Worm (Caenorhabditis elegans) whole organism, young adult: ENCODE results near the gene nhr-104.

Experiments used
- F23B12.7 ChIP-seq: sonication (generic microtip); optimal IDR thresholded peaks from 2 replicates; lab custom pipeline; 2017; ENCODE audit warnings: missing genetic modification characterization, mild to moderate bottlenecking, missing compliant biosample characterization, antibody characterized with exemption, moderate library complexity; ENCODE audit not compliant: insufficient read depth
- F37B4.10 ChIP-seq: fragments of 200-800 bp; sonication (Bioruptor generic); IDR thresholded peaks from 2 replicates; pipeline ENCODE4 v1.3.6; 2022; ENCODE audit warnings: missing genetic modification characterization, missing compliant biosample characterization
- F49E8.2 ChIP-seq: sonication (generic microtip); optimal IDR thresholded peaks from 3 replicates; lab custom pipeline; 2017; ENCODE audit warnings: missing genetic modification characterization, mild to moderate bottlenecking, missing compliant biosample characterization, antibody characterized with exemption, moderate library complexity; ENCODE audit not compliant: insufficient read depth
- K11D2.4 ChIP-seq: fragments of 200-800 bp; sonication (Bioruptor generic); IDR thresholded peaks from 2 replicates; pipeline ENCODE4 v1.3.6; 2022; ENCODE audit warnings: missing genetic modification reagents, missing genetic modification characterization, missing compliant biosample characterization
- K12H6.12 ChIP-seq: fragments of 200-800 bp; sonication (Bioruptor generic); optimal IDR thresholded peaks from 2 replicates; lab custom pipeline; 2018; ENCODE audit warnings: mild to moderate bottlenecking, missing genetic modification characterization, missing compliant biosample characterization
- T26A5.8 ChIP-seq: sonication (generic microtip); optimal IDR thresholded peaks from 2 replicates; lab custom pipeline; 2016; ENCODE audit warnings: missing genetic modification characterization, missing compliant biosample characterization
- attf-3 ChIP-seq: fragments of 200-800 bp; sonication (Bioruptor generic); conservative IDR thresholded peaks from 2 replicates; pipeline ENCODE4 v1.3.6; 2022; ENCODE audit warnings: missing genetic modification reagents, missing genetic modification characterization, missing compliant biosample characterization
- attf-5 ChIP-seq: fragments of 200-800 bp; sonication (Bioruptor generic); optimal IDR thresholded peaks from 2 replicates; lab custom pipeline; 2018; ENCODE audit warnings: mild to moderate bottlenecking, missing genetic modification characterization, missing compliant biosample characterization
- bed-1 ChIP-seq: fragments of 200-800 bp; sonication (Bioruptor generic); IDR thresholded peaks from 2 replicates; pipeline ENCODE4 v1.3.6; 2022; ENCODE audit warnings: missing genetic modification reagents, missing genetic modification characterization, missing compliant biosample characterization
- ceh-100 ChIP-seq: fragments of 200-800 bp; sonication (Bioruptor generic); IDR thresholded peaks from 2 replicates; pipeline ENCODE4 v1.3.6; 2022; ENCODE audit warnings: missing genetic modification reagents, missing genetic modification characterization, missing compliant biosample characterization
- ceh-27 ChIP-seq: fragments of 200-800 bp; sonication (Bioruptor generic); optimal IDR thresholded peaks from 2 replicates; lab custom pipeline; 2018; ENCODE audit warnings: mild to moderate bottlenecking, missing genetic modification characterization, moderate library complexity, missing compliant biosample characterization
- dpff-1 ChIP-seq: sonication (generic microtip); optimal IDR thresholded peaks from 2 replicates; lab custom pipeline; 2017; ENCODE audit warnings: mild to moderate bottlenecking, missing genetic modification characterization, missing compliant biosample characterization
- egl-18 ChIP-seq: fragments of 200-800 bp; sonication (Bioruptor generic); IDR thresholded peaks from 2 replicates; pipeline ENCODE4 v1.3.6; 2022; ENCODE audit warnings: missing genetic modification reagents, missing genetic modification characterization, missing compliant biosample characterization
- fkh-3 ChIP-seq: sonication (generic microtip); optimal IDR thresholded peaks from 2 replicates; lab custom pipeline; 2016; ENCODE audit warnings: mild to moderate bottlenecking, missing genetic modification characterization, missing compliant biosample characterization
- hmg-1.2 ChIP-seq: fragments of 200-800 bp; sonication (Bioruptor generic); IDR thresholded peaks from 2 replicates; pipeline ENCODE4 v1.3.6; 2022; ENCODE audit warnings: missing genetic modification reagents, missing genetic modification characterization, missing compliant biosample characterization
- hmg-20 ChIP-seq: fragments of 200-800 bp; sonication (Bioruptor generic); IDR thresholded peaks from 2 replicates; pipeline ENCODE4 v1.3.6; 2022; ENCODE audit warnings: missing genetic modification reagents, missing genetic modification characterization, missing compliant biosample characterization
- hrde-1 ChIP-seq: sonication (generic microtip); optimal IDR thresholded peaks from 2 replicates; lab custom pipeline; 2016; ENCODE audit warnings: missing genetic modification characterization, mild to moderate bottlenecking, missing compliant biosample characterization, moderate library complexity, missing genotype, missing genetic modification reagents, borderline replicate concordance
- hsf-1 ChIP-seq: fragments of 200-800 bp; sonication (Bioruptor generic); IDR thresholded peaks from 2 replicates; pipeline ENCODE4 v1.3.6; 2022; ENCODE audit warnings: missing genetic modification reagents, missing genetic modification characterization, missing compliant biosample characterization
- lag-1 ChIP-seq: fragments of 200-800 bp; sonication (Bioruptor generic); IDR thresholded peaks from 2 replicates; pipeline ENCODE4 v1.3.6; 2022; ENCODE audit warnings: missing genetic modification reagents, missing genetic modification characterization, missing compliant biosample characterization
- let-526 ChIP-seq: fragments of 200-800 bp; sonication (Bioruptor generic); IDR thresholded peaks from 2 replicates; pipeline ENCODE4 v1.3.6; 2022; ENCODE audit warnings: missing genetic modification reagents, missing genetic modification characterization, missing compliant biosample characterization
- let-607 ChIP-seq, 2 experiments: fragments of 200-800 bp in 1 of 2; sonication (Bioruptor generic) in 1 of 2; sonication (generic microtip) in 1 of 2; optimal IDR thresholded peaks; 2 replicates each; lab custom pipeline; 2016 to 2018; ENCODE audit warnings: mild to moderate bottlenecking in 2 of 2, missing compliant biosample characterization in 2 of 2, missing genetic modification characterization in 2 of 2, moderate library complexity in 2 of 2, missing genotype in 1 of 2
- lin-26 ChIP-seq: fragments of 200-800 bp; sonication (Bioruptor generic); IDR thresholded peaks from 2 replicates; pipeline ENCODE4 v1.3.6; 2022; ENCODE audit warnings: missing genetic modification reagents, missing genetic modification characterization, missing compliant biosample characterization
- lin-54 ChIP-seq: fragments of 200-800 bp; sonication (Bioruptor generic); optimal IDR thresholded peaks from 2 replicates; lab custom pipeline; 2018; ENCODE audit warnings: mild to moderate bottlenecking, missing genetic modification characterization, missing compliant biosample characterization
- madf-3 ChIP-seq: fragments of 200-800 bp; sonication (Bioruptor generic); IDR thresholded peaks from 2 replicates; pipeline ENCODE4 v1.3.6; 2022; ENCODE audit warnings: missing genetic modification reagents, missing genetic modification characterization, missing compliant biosample characterization
- madf-6 ChIP-seq: fragments of 200-800 bp; sonication (Bioruptor generic); IDR thresholded peaks from 2 replicates; pipeline ENCODE4 v1.3.6; 2022; ENCODE audit warnings: missing genetic modification reagents, missing genetic modification characterization, missing compliant biosample characterization
- mcd-1 ChIP-seq: fragments of 200-800 bp; sonication (Bioruptor generic); IDR thresholded peaks from 2 replicates; pipeline ENCODE4 v1.3.6; 2022; ENCODE audit warnings: missing genetic modification reagents, missing genetic modification characterization, missing compliant biosample characterization
- mel-28 ChIP-seq: sonication (generic microtip); optimal IDR thresholded peaks from 2 replicates; lab custom pipeline; 2016; ENCODE audit warnings: borderline replicate concordance, mild to moderate bottlenecking, missing genetic modification characterization, missing compliant biosample characterization
- nfya-2 ChIP-seq: fragments of 200-800 bp; sonication (Bioruptor generic); IDR thresholded peaks from 2 replicates; pipeline ENCODE4 v1.3.6; 2022; ENCODE audit warnings: missing genetic modification reagents, missing genetic modification characterization, missing compliant biosample characterization
- nhr-179 ChIP-seq: sonication (generic microtip); optimal IDR thresholded peaks from 2 replicates; lab custom pipeline; 2016; ENCODE audit warnings: mild to moderate bottlenecking, missing genetic modification characterization, missing compliant biosample characterization
- pha-4 ChIP-seq: fragments of 150-350 bp; sonication (generic microtip); optimal IDR thresholded peaks from 2 replicates; lab custom pipeline; 2014; ENCODE audit warnings: missing biosample characterization, missing genetic modification reagents, missing genetic modification characterization
- rec-8 ChIP-seq, 2 experiments: sonication (generic microtip); optimal IDR thresholded peaks; 2 replicates each; lab custom pipeline; 2016; ENCODE audit warnings: mild to moderate bottlenecking in 2 of 2, missing genetic modification characterization in 2 of 2, missing genetic modification reagents in 2 of 2, missing genotype in 2 of 2, missing biosample characterization in 1 of 2, missing compliant biosample characterization in 1 of 2, moderate library complexity in 1 of 2
- rpc-1 ChIP-seq, 2 experiments: fragments of 150-350 bp in 1 of 2; sonication (generic microtip) in 1 of 2; optimal IDR thresholded peaks; 2 replicates each; lab custom pipeline; 2014 to 2018; ENCODE audit warnings: missing biosample characterization in 1 of 2, missing genetic modification characterization in 1 of 2, missing genetic modification reagents in 1 of 2, missing genotype in 1 of 2
- sea-2 ChIP-seq: fragments of 200-800 bp; sonication (Bioruptor generic); IDR thresholded peaks from 2 replicates; pipeline ENCODE4 v1.3.6; 2022; ENCODE audit warnings: missing genetic modification characterization, missing compliant biosample characterization
- snpc-1.1 ChIP-seq: sonication (generic microtip); optimal IDR thresholded peaks from 2 replicates; lab custom pipeline; 2017; ENCODE audit warnings: missing genetic modification characterization, mild to moderate bottlenecking, missing compliant biosample characterization, antibody characterized with exemption, moderate library complexity, missing genotype, missing genetic modification reagents; ENCODE audit not compliant: insufficient read depth
- snpc-1.3 ChIP-seq: sonication (generic microtip); optimal IDR thresholded peaks from 2 replicates; lab custom pipeline; 2017; ENCODE audit warnings: missing genetic modification characterization, mild to moderate bottlenecking, missing compliant biosample characterization, antibody characterized with exemption, moderate library complexity, missing genotype, missing genetic modification reagents; ENCODE audit not compliant: insufficient read depth
- snpc-3.4 ChIP-seq: sonication (generic microtip); optimal IDR thresholded peaks from 2 replicates; lab custom pipeline; 2017; ENCODE audit warnings: missing genetic modification characterization, mild to moderate bottlenecking, missing compliant biosample characterization, antibody characterized with exemption, moderate library complexity, missing genotype, missing genetic modification reagents
- snpc-4 ChIP-seq, 5 experiments: fragments of 150-350 bp in 1 of 5; sonication (generic microtip) in 4 of 5; optimal IDR thresholded peaks; 2 replicates each; lab custom pipeline; 2014 to 2018; ENCODE audit warnings: missing genetic modification characterization in 5 of 5, missing biosample characterization in 3 of 5, antibody characterized with exemption in 2 of 5, mild to moderate bottlenecking in 2 of 5, missing compliant biosample characterization in 2 of 5, missing genotype in 2 of 5, moderate library complexity in 2 of 5, missing genetic modification reagents in 1 of 5
- sptf-2 ChIP-seq: fragments of 200-800 bp; sonication (Bioruptor generic); optimal IDR thresholded peaks from 2 replicates; lab custom pipeline; 2018; ENCODE audit warnings: mild to moderate bottlenecking, missing genetic modification characterization, missing compliant biosample characterization
- tbx-9 ChIP-seq: sonication (generic microtip); optimal IDR thresholded peaks from 2 replicates; lab custom pipeline; 2016; ENCODE audit warnings: borderline replicate concordance, missing genetic modification characterization, inconsistent platforms, missing compliant biosample characterization
- unc-130 ChIP-seq: sonication (generic microtip); optimal IDR thresholded peaks from 2 replicates; lab custom pipeline; 2016; ENCODE audit warnings: missing genetic modification reagents, missing genetic modification characterization, missing compliant biosample characterization
- unc-62 ChIP-seq: fragments of 150-350 bp; optimal IDR thresholded peaks from 2 replicates; lab custom pipeline; 2014; ENCODE audit warnings: missing biosample characterization, missing genetic modification reagents, missing genetic modification characterization
- ztf-25 ChIP-seq: fragments of 200-800 bp; sonication (Bioruptor generic); IDR thresholded peaks from 2 replicates; pipeline ENCODE4 v1.3.6; 2022; ENCODE audit warnings: missing genetic modification reagents, missing genetic modification characterization, missing compliant biosample characterization

Gene nhr-104

ce11 chrIV:4821054-4821453 lies 32.6 kb upstream of the nhr-104 start, which contains the start of gene H06H21.8 (continued):
- TF ChIP-seq fkh-3 (tag; lab: Kevin White, UChicago) (no peak), ztf-25 (GFP tag; lab: Robert Waterston, UW) (no peak), F23B12.7 (no peak), pha-4 (tag; lab: Kevin White, UChicago) (peak; percentile 14), nhr-179 (no peak), ceh-27 (GFP tag; lab: Kevin White, UChicago) (no peak), dpff-1 (no peak), egl-18 (GFP tag; lab: Robert Waterston, UW) (no peak), let-607 (tag; optimal IDR thresholded peaks at IDR 0.05; lab: Kevin White, UChicago) (peak; percentile 81 to 83), lag-1 (no peak)

- TF ChIP-seq sptf-2 (GFP tag; lab: Kevin White, UChicago) (no peak), bed-1 (no peak), lin-54 (GFP tag; lab: Kevin White, UChicago) (no peak), T26A5.8 (tag; lab: Kevin White, UChicago) (no peak), hmg-20 (GFP tag; lab: Robert Waterston, UW) (no peak), attf-5 (GFP tag; lab: Kevin White, UChicago) (no peak), sea-2 (GFP tag; lab: Robert Waterston, UW) (no peak), snpc-4 (GFP tag; optimal IDR thresholded peaks at IDR 0.05; lab: Kevin White, UChicago) (no peak), snpc-4 (tag; optimal IDR thresholded peaks at IDR 0.05; lab: Kevin White, UChicago) (no peak), mcd-1 (no peak), rpc-1 (optimal IDR thresholded peaks at IDR 0.05; lab: Kevin White, UChicago) (no peak), rpc-1 (tag; optimal IDR thresholded peaks at IDR 0.05; lab: Kevin White, UChicago) (no peak), mel-28 (tag; lab: Kevin White, UChicago) (no peak), K11D2.4 (GFP tag; lab: Robert Waterston, UW) (no peak), rec-8 (tag; optimal IDR thresholded peaks at IDR 0.05; lab: Kevin White, UChicago) (no peak), attf-3 (GFP tag; lab: Robert Waterston, UW) (no peak), lag-1 (no peak), unc-62 (GFP tag; lab: Kevin White, UChicago) (no peak), K12H6.12 (tag; lab: Kevin White, UChicago) (no peak), snpc-1.3 (no peak), tbx-9 (tag; lab: Kevin White, UChicago) (no peak)
These were observed 25.7 kb upstream of the nhr-104 start, which contains the start of gene srw-94 for ce11 chrIV:4814185-4814584. Gene srw-94 (plus strand): TSS chrIV:4814485.

- peak; percentile 19 for TF ChIP-seq snpc-1.3
- TF ChIP-seq bed-1 = 0 out of 2 replicates have a peak, but pooled peaks have one; percentile 8
- TF ChIP-seq nfya-2 = no peak
- no peak for TF ChIP-seq let-526
- no peak for TF ChIP-seq hsf-1 (GFP tag; lab: Robert Waterston, UW)
- peak; percentile 5 for TF ChIP-seq unc-130 (GFP tag; lab: Kevin White, UChicago)
- TF ChIP-seq F49E8.2 = peak; percentile 59
- TF ChIP-seq ceh-100 = 0 out of 2 replicates have a peak, but pooled peaks have one; percentile 40
- 0 out of 2 replicates have a peak, but pooled peaks have one; percentile 71 for TF ChIP-seq madf-3 (GFP tag; lab: Robert Waterston, UW)
- TF ChIP-seq fkh-3 (tag; lab: Kevin White, UChicago) = no peak
- 0 out of 2 replicates have a peak, but pooled peaks have one; percentile 10 for TF ChIP-seq hmg-1.2 (GFP tag; lab: Robert Waterston, UW)
- 0 out of 2 replicates have a peak, but pooled peaks have one; percentile 20 for TF ChIP-seq ztf-25 (GFP tag; lab: Robert Waterston, UW)
- TF ChIP-seq snpc-3.4 (tag; lab: Kevin White, UChicago) = peak; percentile 24
- TF ChIP-seq snpc-4 (GFP tag; optimal IDR thresholded peaks at IDR 0.05; lab: Kevin White, UChicago) = no peak
- peak in 2 of 4 experiments; percentile 51 to 81 for TF ChIP-seq snpc-4 (tag; optimal IDR thresholded peaks at IDR 0.05; lab: Kevin White, UChicago)
- TF ChIP-seq hrde-1 (tag; lab: Kevin White, UChicago) = peak; percentile 53
- TF ChIP-seq lin-26 (GFP tag; lab: Robert Waterston, UW) = 0 out of 2 replicates have a peak, but pooled peaks have one; percentile 18
- peak; percentile 45; the same call in 1 of the 2 replicates for TF ChIP-seq madf-6
- no peak for TF ChIP-seq F37B4.10 (GFP tag; lab: Robert Waterston, UW)
- peak; percentile 24 for TF ChIP-seq snpc-1.1 (tag; lab: Kevin White, UChicago)
These were observed 23.4 kb upstream of the nhr-104 start, which contains the start of gene srw-95 for ce11 chrIV:4811863-4812262. Gene srw-95 (plus strand): TSS chrIV:4812075.
